Worm (Caenorhabditis elegans) whole organism, late embryonic: ENCODE data around the gene T09B9.4.

ENCODE experiments used
- ama-1 ChIP-seq: fragments of 150-350 bp; optimal IDR thresholded peaks from 2 replicates; lab custom pipeline; 2014
- fkh-10 ChIP-seq: fragments of 150-350 bp; optimal IDR thresholded peaks from 2 replicates; lab custom pipeline; 2014; ENCODE audit warnings: missing biosample characterization, missing genetic modification reagents, missing genetic modification characterization
- nfya-1 ChIP-seq: sonication (generic microtip); optimal IDR thresholded peaks from 2 replicates; lab custom pipeline; 2017; ENCODE audit warnings: missing genetic modification characterization, mild to moderate bottlenecking, missing compliant biosample characterization, antibody characterized with exemption, moderate library complexity
- pqm-1 ChIP-seq: sonication (generic microtip); optimal IDR thresholded peaks from 2 replicates; lab custom pipeline; 2016; ENCODE audit warnings: missing genetic modification characterization, missing compliant biosample characterization

- TF ChIP-seq fkh-10 (GFP tag; lab: Kevin White, UChicago) (no peak), pqm-1 (tag; lab: Kevin White, UChicago) (no peak), nfya-1 (no peak), ama-1 (lab: Kevin White, UChicago) (no peak)
These were observed 24.4 kb upstream of the T09B9.4 start, which contains the start of gene F36G3.3 for ce11 chrX:9798530-9798929.
